Fruit fly (Drosophila melanogaster) whole organism, embryonic: Measurements from ENCODE around the gene spas.
A peak's percentile ranks its signal among the peaks of the same experiment; 100 is the strongest.

ENCODE experiments used
- BtbVII ChIP-seq: fragments of 200-800 bp; sonication (Bioruptor generic); optimal IDR thresholded peaks from 3 replicates; lab custom pipeline; 2017; ENCODE audit warnings: missing biosample characterization, mild to moderate bottlenecking, missing genetic modification characterization
- CG11093 ChIP-seq: fragments of 200-800 bp; sonication (Bioruptor generic); IDR thresholded peaks from 3 replicates; pipeline ENCODE4 v1.3.6; 2022; ENCODE audit warnings: missing biosample characterization, missing genetic modification characterization
- CG11504 ChIP-seq: fragments of 200-800 bp; sonication (Bioruptor generic); optimal IDR thresholded peaks from 3 replicates; lab custom pipeline; 2019; ENCODE audit warnings: missing biosample characterization, mild to moderate bottlenecking, missing genetic modification characterization, moderate library complexity
- CG11695 ChIP-seq: fragments of 200-800 bp; sonication (Bioruptor generic); IDR thresholded peaks from 3 replicates; pipeline ENCODE4 v1.3.6; 2022; ENCODE audit warnings: missing biosample characterization, missing genetic modification characterization
- CG12659 ChIP-seq: fragments of 200-800 bp; sonication (Bioruptor generic); optimal IDR thresholded peaks from 3 replicates; lab custom pipeline; 2017; ENCODE audit warnings: mild to moderate bottlenecking, missing biosample characterization, missing genetic modification reagents, missing genetic modification characterization
- CG14710 ChIP-seq: fragments of 200-800 bp; sonication (Bioruptor generic); optimal IDR thresholded peaks from 3 replicates; lab custom pipeline; 2019; ENCODE audit warnings: missing biosample characterization, mild to moderate bottlenecking, missing genetic modification characterization, moderate library complexity
- CG17829 ChIP-seq: fragments of 200-800 bp; optimal IDR thresholded peaks from 2 replicates; lab custom pipeline; 2019; ENCODE audit warnings: missing biosample characterization, mild to moderate bottlenecking, missing genetic modification characterization, moderate library complexity
- CG2120 ChIP-seq: fragments of 200-800 bp; sonication (Bioruptor generic); optimal IDR thresholded peaks from 3 replicates; lab custom pipeline; 2016; ENCODE audit warnings: missing biosample characterization, missing genetic modification characterization
- CG30403 ChIP-seq: fragments of 200-800 bp; sonication (Bioruptor generic); optimal IDR thresholded peaks from 3 replicates; lab custom pipeline; 2016; ENCODE audit warnings: missing biosample characterization, missing genetic modification characterization
- CG31365 ChIP-seq: fragments of 200-800 bp; sonication (Bioruptor generic); optimal IDR thresholded peaks from 2 replicates; lab custom pipeline; 2018; ENCODE audit warnings: missing biosample characterization, mild to moderate bottlenecking, missing genetic modification characterization
- CG3163 ChIP-seq: fragments of 200-800 bp; sonication (Bioruptor generic); optimal IDR thresholded peaks from 3 replicates; lab custom pipeline; 2016; ENCODE audit warnings: missing biosample characterization, missing genetic modification characterization
- CG34224 ChIP-seq: fragments of 200-800 bp; sonication (Bioruptor generic); IDR thresholded peaks from 3 replicates; pipeline ENCODE4 v1.3.6; 2022; ENCODE audit warnings: missing biosample characterization, missing genetic modification characterization; ENCODE audit not compliant: partially characterized antibody
- CG34376 ChIP-seq: fragments of 200-800 bp; sonication (Bioruptor generic); optimal IDR thresholded peaks from 2 replicates; lab custom pipeline; 2018; ENCODE audit warnings: missing biosample characterization, mild to moderate bottlenecking, missing genetic modification characterization
- CG34422 ChIP-seq: fragments of 200-800 bp; sonication (Bioruptor generic); IDR thresholded peaks from 3 replicates; pipeline ENCODE4 v1.3.6; 2022; ENCODE audit warnings: missing biosample characterization, missing genetic modification characterization
- CG43689 ChIP-seq: fragments of 200-800 bp; sonication (Bioruptor generic); IDR thresholded peaks from 2 replicates; pipeline ENCODE4 v1.3.6; 2022; ENCODE audit warnings: missing biosample characterization, missing genetic modification characterization
- CG4854 ChIP-seq: fragments of 200-800 bp; sonication (Bioruptor generic); optimal IDR thresholded peaks from 2 replicates; lab custom pipeline; 2016; ENCODE audit warnings: missing biosample characterization, missing genetic modification characterization, inconsistent platforms
- CG5180 ChIP-seq: fragments of 200-800 bp; sonication (Bioruptor generic); optimal IDR thresholded peaks from 3 replicates; lab custom pipeline; 2017; ENCODE audit warnings: missing biosample characterization, missing genetic modification characterization, mild to moderate bottlenecking, moderate library complexity, missing genetic modification reagents
- CG5245 ChIP-seq: fragments of 200-800 bp; sonication (Bioruptor generic); optimal IDR thresholded peaks from 3 replicates; lab custom pipeline; 2016; ENCODE audit warnings: missing biosample characterization, missing genetic modification characterization
- CG7372 ChIP-seq: fragments of 200-800 bp; sonication (Bioruptor generic); IDR thresholded peaks from 2 replicates; pipeline ENCODE4 v1.3.6; 2022; ENCODE audit warnings: missing biosample characterization, missing genetic modification characterization
- CG7963 ChIP-seq: fragments of 200-800 bp; sonication (Bioruptor generic); IDR thresholded peaks from 3 replicates; pipeline ENCODE4 v1.3.6; 2022; ENCODE audit warnings: missing biosample characterization, missing genetic modification characterization; ENCODE audit not compliant: partially characterized antibody
- CG8478 ChIP-seq: fragments of >200 bp; optimal IDR thresholded peaks from 2 replicates; lab custom pipeline; 2018
- CG8924 ChIP-seq: fragments of 200-800 bp; optimal IDR thresholded peaks from 3 replicates; lab custom pipeline; 2019; ENCODE audit warnings: missing biosample characterization, mild to moderate bottlenecking, missing genetic modification characterization, moderate library complexity
- D19B ChIP-seq: fragments of 200-800 bp; sonication (Bioruptor generic); optimal IDR thresholded peaks from 2 replicates; lab custom pipeline; 2017; ENCODE audit warnings: missing biosample characterization, mild to moderate bottlenecking, missing genetic modification characterization
- Dip2 ChIP-seq: fragments of 200-800 bp; sonication (Bioruptor generic); IDR thresholded peaks from 2 replicates; pipeline ENCODE4 v1.3.6; 2022; ENCODE audit warnings: missing biosample characterization, missing genetic modification characterization
- E2f1 ChIP-seq: fragments of 200-800 bp; sonication (Bioruptor generic); IDR thresholded peaks from 2 replicates; pipeline ENCODE4 v1.3.6; 2022; ENCODE audit warnings: missing biosample characterization, missing genetic modification characterization
- Elba2 ChIP-seq: fragments of 200-800 bp; sonication (Bioruptor generic); optimal IDR thresholded peaks from 3 replicates; lab custom pipeline; 2016; ENCODE audit warnings: missing biosample characterization, missing genetic modification characterization
- Fer1 ChIP-seq: fragments of 200-800 bp; sonication (Bioruptor generic); optimal IDR thresholded peaks from 2 replicates; lab custom pipeline; 2017; ENCODE audit warnings: missing biosample characterization, mild to moderate bottlenecking, missing genetic modification characterization
- H2.0 ChIP-seq: fragments of 200-800 bp; sonication (Bioruptor generic); IDR thresholded peaks from 2 replicates; pipeline ENCODE4 v1.3.6; 2022; ENCODE audit warnings: missing biosample characterization, missing genetic modification characterization
- Hsf ChIP-seq: fragments of 200-800 bp; sonication (Bioruptor generic); optimal IDR thresholded peaks from 3 replicates; lab custom pipeline; 2016; ENCODE audit warnings: missing biosample characterization, missing genetic modification characterization
- NC2α ChIP-seq: fragments of 200-800 bp; sonication (Bioruptor generic); optimal IDR thresholded peaks from 2 replicates; lab custom pipeline; 2016; ENCODE audit warnings: missing biosample characterization, missing genetic modification characterization
- NFAT ChIP-seq: fragments of 200-800 bp; sonication (Bioruptor generic); IDR thresholded peaks from 2 replicates; pipeline ENCODE4 v1.3.6; 2022; ENCODE audit warnings: missing biosample characterization, missing genetic modification characterization
- Oli ChIP-seq: fragments of 200-800 bp; sonication (Bioruptor generic); optimal IDR thresholded peaks from 2 replicates; lab custom pipeline; 2018; ENCODE audit warnings: missing biosample characterization, mild to moderate bottlenecking, missing genetic modification characterization, moderate library complexity
- Scr ChIP-seq: fragments of 200-800 bp; sonication (Bioruptor generic); IDR thresholded peaks from 2 replicates; pipeline ENCODE4 v1.3.6; 2022; ENCODE audit warnings: missing biosample characterization, missing genetic modification characterization; ENCODE audit not compliant: partially characterized antibody
- Ssrp ChIP-seq: fragments of 200-800 bp; sonication (Bioruptor generic); optimal IDR thresholded peaks from 2 replicates; lab custom pipeline; 2018; ENCODE audit warnings: missing biosample characterization, mild to moderate bottlenecking, missing genetic modification characterization, moderate library complexity
- Xbp1 ChIP-seq: fragments of 200-800 bp; sonication (Bioruptor generic); optimal IDR thresholded peaks from 3 replicates; lab custom pipeline; 2016; ENCODE audit warnings: missing biosample characterization, mild to moderate bottlenecking, missing genetic modification characterization
- ab ChIP-seq: fragments of 200-800 bp; sonication (Bioruptor generic); optimal IDR thresholded peaks from 2 replicates; lab custom pipeline; 2016; ENCODE audit warnings: missing biosample characterization, missing genetic modification characterization
- ap ChIP-seq: fragments of 200-800 bp; sonication (Bioruptor generic); IDR thresholded peaks from 2 replicates; pipeline ENCODE4 v1.3.6; 2022; ENCODE audit warnings: missing biosample characterization, missing genetic modification characterization
- dysf ChIP-seq: fragments of 200-800 bp; sonication (Bioruptor generic); IDR thresholded peaks from 3 replicates; pipeline ENCODE4 v1.3.6; 2022; ENCODE audit warnings: missing biosample characterization, missing genetic modification characterization
- fd96Cb ChIP-seq: fragments of 200-800 bp; sonication (Bioruptor generic); optimal IDR thresholded peaks from 2 replicates; lab custom pipeline; 2018; ENCODE audit warnings: missing biosample characterization, mild to moderate bottlenecking, missing genetic modification characterization, moderate library complexity
- hbn ChIP-seq: fragments of 200-800 bp; sonication (Bioruptor generic); IDR thresholded peaks from 2 replicates; pipeline ENCODE4 v1.3.6; 2022; ENCODE audit warnings: missing biosample characterization, missing genetic modification characterization; ENCODE audit not compliant: partially characterized antibody
- her ChIP-seq: fragments of 200-800 bp; sonication (Bioruptor generic); optimal IDR thresholded peaks from 2 replicates; lab custom pipeline; 2016; ENCODE audit warnings: missing biosample characterization, missing genetic modification characterization
- hkb ChIP-seq, 2 experiments: fragments of 200-800 bp in 1 of 2; fragments of >200 bp in 1 of 2; sonication (Bioruptor generic) in 1 of 2; IDR thresholded peaks in 1 of 2; optimal IDR thresholded peaks in 1 of 2; 2 replicates each; pipeline versions ENCODE4 v1.3.6 to Lab custom; 2017 to 2022; ENCODE audit warnings: missing biosample characterization in 1 of 2, missing genetic modification characterization in 1 of 2
- lilli ChIP-seq: fragments of 200-800 bp; sonication (Bioruptor generic); optimal IDR thresholded peaks from 3 replicates; lab custom pipeline; 2016; ENCODE audit warnings: missing biosample characterization, missing genetic modification characterization
- pan ChIP-seq, 4 experiments: fragments of >200 bp in 3 of 4; fragments of 200-800 bp in 1 of 4; sonication (Bioruptor generic) in 1 of 4; optimal IDR thresholded peaks in 3 of 4; IDR thresholded peaks in 1 of 4; 2 replicates each; pipeline versions ENCODE4 v1.3.6 to Lab custom; 2017 to 2022; ENCODE audit warnings: missing biosample characterization in 2 of 4, missing genetic modification characterization in 2 of 4, mixed read lengths in 1 of 4
- row ChIP-seq: fragments of 200-800 bp; sonication (Bioruptor generic); IDR thresholded peaks from 3 replicates; pipeline ENCODE4 v1.3.6; 2022; ENCODE audit warnings: missing biosample characterization, missing genetic modification characterization
- sisA ChIP-seq: fragments of 200-800 bp; sonication (Bioruptor generic); IDR thresholded peaks from 2 replicates; pipeline ENCODE4 v1.3.6; 2022; ENCODE audit warnings: missing biosample characterization, missing genetic modification characterization
- sug ChIP-seq: fragments of 200-800 bp; optimal IDR thresholded peaks from 2 replicates; lab custom pipeline; 2019; ENCODE audit warnings: missing biosample characterization, mild to moderate bottlenecking, missing genetic modification characterization, moderate library complexity
- tx ChIP-seq: fragments of 200-800 bp; sonication (Bioruptor generic); optimal IDR thresholded peaks from 2 replicates; lab custom pipeline; 2016; ENCODE audit warnings: missing biosample characterization, missing genetic modification characterization

The spas gene

DNA sequence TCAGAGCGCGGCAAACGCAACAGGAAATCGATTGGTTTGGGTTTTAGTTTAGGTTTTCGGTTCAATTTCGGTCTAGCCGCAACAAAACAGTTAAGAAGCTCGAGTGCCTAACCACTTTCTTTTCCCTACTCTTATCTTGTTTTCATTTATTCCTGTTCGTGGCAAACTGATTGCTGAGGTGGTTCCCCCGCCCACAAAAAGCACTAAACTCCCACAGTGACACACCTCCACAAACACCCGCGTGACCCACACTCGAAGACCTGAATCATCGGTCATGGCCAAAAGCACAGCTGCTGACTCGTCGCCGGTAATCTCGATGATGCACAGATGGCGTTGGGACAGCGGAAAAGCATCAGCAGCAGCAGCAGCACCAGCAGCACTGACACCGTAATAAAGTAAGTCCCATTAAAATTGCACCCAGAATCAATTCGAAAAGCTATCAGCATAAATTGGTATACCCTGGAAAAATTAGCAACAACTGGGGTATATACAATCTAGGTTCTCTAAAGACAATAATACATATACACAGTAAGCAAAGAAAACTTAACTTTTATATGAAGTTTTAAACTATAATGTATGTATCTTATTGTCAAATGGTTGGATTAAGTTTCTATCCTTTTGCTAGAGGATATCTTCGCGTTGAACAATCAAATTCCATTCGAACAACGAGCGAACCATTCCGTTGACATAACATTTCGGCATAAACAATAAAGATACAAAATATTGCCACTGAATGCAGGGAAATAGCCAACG lies 12.1 kb upstream of the spas start (continued):
- TF ChIP-seq ab (GFP tag; lab: Kevin White, UChicago), result no peak
- no peak for TF ChIP-seq pan (optimal IDR thresholded peaks at IDR 0.05; lab: Kevin White, UChicago)
- peak in 1 of 2 experiments; percentile 62 for TF ChIP-seq pan (GFP tag; optimal IDR thresholded peaks at IDR 0.05 in 1 of 2, IDR thresholded peaks at IDR 0.05 in 1 of 2)
- no peak for TF ChIP-seq CG4854 (GFP tag; lab: Kevin White, UChicago)
- TF ChIP-seq fd96Cb (tag; lab: Kevin White, UChicago), result peak; percentile 39
- peak; percentile 49 for TF ChIP-seq Xbp1 (GFP tag; lab: Kevin White, UChicago)
- TF ChIP-seq CG11093 (GFP tag; lab: Robert Waterston, UW), result 0 out of 3 replicates have a peak, but pooled peaks have one; percentile 25
- 0 out of 3 replicates have a peak, but pooled peaks have one; percentile 15 for TF ChIP-seq CG34422 (GFP tag; lab: Robert Waterston, UW)
- no peak for TF ChIP-seq CG8478
- no peak for TF ChIP-seq CG3163
- TF ChIP-seq Scr (GFP tag; lab: Robert Waterston, UW), result no peak
- peak; percentile 25; the same call in 1 of the 2 replicates for TF ChIP-seq ap (GFP tag; lab: Robert Waterston, UW)
- TF ChIP-seq E2f1, result no peak
- peak; percentile 51; the same call in 2 of the 3 replicates for TF ChIP-seq row (GFP tag; lab: Robert Waterston, UW)
- no peak for TF ChIP-seq CG34224 (GFP tag; lab: Robert Waterston, UW)
- TF ChIP-seq CG14710 (tag; lab: Kevin White, UChicago), result no peak
- TF ChIP-seq CG7963 (GFP tag; lab: Robert Waterston, UW), result no peak
- TF ChIP-seq hkb (optimal IDR thresholded peaks at IDR 0.05; lab: Kevin White, UChicago), result no peak
- TF ChIP-seq hkb (GFP tag; IDR thresholded peaks at IDR 0.05; lab: Robert Waterston, UW), result peak; percentile 42; the same call in 1 of the 2 replicates
- TF ChIP-seq CG2120 (GFP tag; lab: Kevin White, UChicago), result peak; percentile 38
- TF ChIP-seq H2.0 (GFP tag; lab: Robert Waterston, UW), result peak; percentile 36; the same call in 1 of the 2 replicates
- TF ChIP-seq Ssrp (tag; lab: Kevin White, UChicago), result peak; percentile 29
- no peak for TF ChIP-seq BtbVII (GFP tag; lab: Kevin White, UChicago)
- no peak for TF ChIP-seq CG31365
- TF ChIP-seq her, result no peak
- no peak for TF ChIP-seq CG5180 (GFP tag; lab: Kevin White, UChicago)
- TF ChIP-seq CG12659 (GFP tag; lab: Kevin White, UChicago), result peak; percentile 13
- no peak for TF ChIP-seq Fer1 (GFP tag; lab: Kevin White, UChicago)
- peak; percentile 27 for TF ChIP-seq CG30403 (GFP tag; lab: Kevin White, UChicago)
- no peak for TF ChIP-seq Elba2 (GFP tag; lab: Kevin White, UChicago)
- no peak for TF ChIP-seq Dip2 (GFP tag; lab: Robert Waterston, UW)
- peak; percentile 59; the same call in 2 of the 3 replicates for TF ChIP-seq dysf (GFP tag; lab: Robert Waterston, UW)
- no peak for TF ChIP-seq CG7372 (GFP tag; lab: Robert Waterston, UW)
- TF ChIP-seq CG5245, result no peak
- no peak for TF ChIP-seq sug (tag; lab: Kevin White, UChicago)
- TF ChIP-seq CG11695 (GFP tag; lab: Robert Waterston, UW), result peak; percentile 37; the same call in 1 of the 3 replicates
- no peak for TF ChIP-seq CG43689 (GFP tag; lab: Robert Waterston, UW)
- peak; percentile 66 for TF ChIP-seq CG11504 (tag; lab: Kevin White, UChicago)
- TF ChIP-seq CG34376 (GFP tag; lab: Kevin White, UChicago), result no peak
- TF ChIP-seq CG8924, result peak; percentile 47
- peak; percentile 55 for TF ChIP-seq D19B (GFP tag; lab: Kevin White, UChicago)
- peak; percentile 13 for TF ChIP-seq CG17829
- TF ChIP-seq NC2α (GFP tag; lab: Kevin White, UChicago), result no peak
- no peak for TF ChIP-seq sisA
- no peak for TF ChIP-seq NFAT
- peak; percentile 42 for TF ChIP-seq lilli
- TF ChIP-seq tx, result peak; percentile 6
- TF ChIP-seq Hsf (GFP tag; lab: Kevin White, UChicago), result peak; percentile 13
- no peak for TF ChIP-seq hbn
- TF ChIP-seq Oli (tag; lab: Kevin White, UChicago), result peak; percentile 40
